Fruit fly (Drosophila melanogaster) whole organism, embryonic: ENCODE data around the gene CG12241.

ENCODE experiments used
- Atf3 ChIP-seq: fragments of 200-800 bp; sonication (Bioruptor generic); optimal IDR thresholded peaks from 3 replicates; lab custom pipeline; 2016; ENCODE audit warnings: missing biosample characterization, missing genetic modification characterization
- Atf6 ChIP-seq: fragments of 200-800 bp; sonication (Bioruptor generic); IDR thresholded peaks from 2 replicates; pipeline ENCODE4 v1.3.6; 2022; ENCODE audit warnings: missing biosample characterization, missing genetic modification characterization
- B-H2 ChIP-seq: fragments of 200-800 bp; sonication (Bioruptor generic); optimal IDR thresholded peaks from 2 replicates; lab custom pipeline; 2018; ENCODE audit warnings: missing biosample characterization, mild to moderate bottlenecking, missing genetic modification characterization
- BEAF-32 ChIP-seq: fragments of 200-800 bp; sonication (Bioruptor generic); optimal IDR thresholded peaks from 3 replicates; lab custom pipeline; 2017; ENCODE audit warnings: missing biosample characterization, missing genetic modification characterization, mild to moderate bottlenecking, moderate library complexity, missing genetic modification reagents
- CG1024 ChIP-seq: fragments of 200-800 bp; sonication (Bioruptor generic); IDR thresholded peaks from 2 replicates; pipeline ENCODE4 v1.3.6; 2022; ENCODE audit warnings: missing biosample characterization, missing genetic modification characterization
- CG10366 ChIP-seq: fragments of 200-800 bp; sonication (Bioruptor generic); IDR thresholded peaks from 2 replicates; pipeline ENCODE4 v1.3.6; 2022; ENCODE audit warnings: missing biosample characterization, missing genetic modification characterization
- CG10431 ChIP-seq: fragments of 200-800 bp; sonication (Bioruptor generic); optimal IDR thresholded peaks from 3 replicates; lab custom pipeline; 2018; ENCODE audit warnings: missing biosample characterization, mild to moderate bottlenecking, missing genetic modification characterization
- CG10979 ChIP-seq: fragments of 200-800 bp; sonication (Bioruptor generic); optimal IDR thresholded peaks from 2 replicates; lab custom pipeline; 2018; ENCODE audit warnings: missing biosample characterization, mild to moderate bottlenecking, missing genetic modification characterization, moderate library complexity
- CG14860 ChIP-seq: fragments of 200-800 bp; sonication (Bioruptor generic); IDR thresholded peaks from 3 replicates; pipeline ENCODE4 v1.3.6; 2022; ENCODE audit warnings: missing biosample characterization, missing genetic modification characterization; ENCODE audit not compliant: partially characterized antibody
- CG2116 ChIP-seq: fragments of 200-800 bp; sonication (Bioruptor generic); optimal IDR thresholded peaks from 3 replicates; lab custom pipeline; 2018; ENCODE audit warnings: missing biosample characterization, mild to moderate bottlenecking, missing genetic modification characterization
- CG2202 ChIP-seq: fragments of 200-800 bp; sonication (Bioruptor generic); optimal IDR thresholded peaks from 2 replicates; lab custom pipeline; 2018; ENCODE audit warnings: missing biosample characterization, mild to moderate bottlenecking, missing genetic modification characterization
- CG32532 ChIP-seq: fragments of 200-800 bp; sonication (Bioruptor generic); IDR thresholded peaks from 2 replicates; pipeline ENCODE4 v1.3.6; 2022; ENCODE audit warnings: missing biosample characterization, missing genetic modification characterization
- CG3407 ChIP-seq: fragments of 200-800 bp; sonication (Bioruptor generic); optimal IDR thresholded peaks from 2 replicates; lab custom pipeline; 2018; ENCODE audit warnings: missing biosample characterization, mild to moderate bottlenecking, missing genetic modification characterization
- CG7357 ChIP-seq: fragments of 200-800 bp; sonication (Bioruptor generic); IDR thresholded peaks from 3 replicates; pipeline ENCODE4 v1.3.6; 2022; ENCODE audit warnings: missing biosample characterization, missing genetic modification characterization
- CG7786 ChIP-seq: fragments of 200-800 bp; sonication (Bioruptor generic); optimal IDR thresholded peaks from 2 replicates; lab custom pipeline; 2016; ENCODE audit warnings: missing biosample characterization, missing genetic modification characterization
- CG8765 ChIP-seq: fragments of 200-800 bp; sonication (Bioruptor generic); IDR thresholded peaks from 2 replicates; pipeline ENCODE4 v1.3.6; 2022; ENCODE audit warnings: missing biosample characterization, missing genetic modification characterization
- CG9797 ChIP-seq: fragments of 200-800 bp; sonication (Bioruptor generic); optimal IDR thresholded peaks from 3 replicates; lab custom pipeline; 2018; ENCODE audit warnings: missing biosample characterization, mild to moderate bottlenecking, missing genetic modification characterization
- CG9932 ChIP-seq: fragments of 200-800 bp; sonication (Bioruptor generic); IDR thresholded peaks from 2 replicates; pipeline ENCODE4 v1.3.6; 2022; ENCODE audit warnings: missing biosample characterization, missing genetic modification characterization
- ERR ChIP-seq: fragments of 200-800 bp; sonication (Bioruptor generic); optimal IDR thresholded peaks from 2 replicates; lab custom pipeline; 2016; ENCODE audit warnings: missing biosample characterization, missing genetic modification characterization
- Fer1 ChIP-seq: fragments of 200-800 bp; sonication (Bioruptor generic); optimal IDR thresholded peaks from 2 replicates; lab custom pipeline; 2017; ENCODE audit warnings: missing biosample characterization, mild to moderate bottlenecking, missing genetic modification characterization
- H2.0 ChIP-seq: fragments of 200-800 bp; sonication (Bioruptor generic); IDR thresholded peaks from 2 replicates; pipeline ENCODE4 v1.3.6; 2022; ENCODE audit warnings: missing biosample characterization, missing genetic modification characterization
- Myb ChIP-seq: fragments of 200-800 bp; sonication (Bioruptor generic); optimal IDR thresholded peaks from 2 replicates; lab custom pipeline; 2016; ENCODE audit warnings: missing biosample characterization, missing genetic modification characterization
- NfI ChIP-seq: fragments of 200-800 bp; sonication (Bioruptor generic); optimal IDR thresholded peaks from 3 replicates; lab custom pipeline; 2018; ENCODE audit warnings: missing biosample characterization, mild to moderate bottlenecking, missing genetic modification characterization, moderate library complexity
- Oaz ChIP-seq: fragments of 200-800 bp; sonication (Bioruptor generic); IDR thresholded peaks from 2 replicates; pipeline ENCODE4 v1.3.6; 2022; ENCODE audit warnings: missing biosample characterization, missing genetic modification characterization
- Opbp ChIP-seq: fragments of 200-800 bp; sonication (Bioruptor generic); IDR thresholded peaks from 3 replicates; pipeline ENCODE4 v1.3.6; 2022; ENCODE audit warnings: missing biosample characterization, missing genetic modification characterization; ENCODE audit not compliant: partially characterized antibody
- Rfx ChIP-seq: fragments of 200-800 bp; sonication (Bioruptor generic); IDR thresholded peaks from 2 replicates; pipeline ENCODE4 v1.3.6; 2022; ENCODE audit warnings: missing biosample characterization, missing genetic modification characterization
- Tbp ChIP-seq: fragments of >200 bp; optimal IDR thresholded peaks from 2 replicates; lab custom pipeline; 2018; ENCODE audit warnings: missing biosample characterization, missing genetic modification characterization
- Xrp1 ChIP-seq: fragments of 200-800 bp; sonication (Bioruptor generic); IDR thresholded peaks from 2 replicates; pipeline ENCODE4 v1.3.6; 2022; ENCODE audit warnings: missing biosample characterization, missing genetic modification characterization
- ac ChIP-seq: fragments of 200-800 bp; sonication (Bioruptor generic); optimal IDR thresholded peaks from 3 replicates; lab custom pipeline; 2017; ENCODE audit warnings: missing biosample characterization, mild to moderate bottlenecking, missing genetic modification characterization
- ase ChIP-seq: fragments of 200-800 bp; sonication (Bioruptor generic); IDR thresholded peaks from 3 replicates; pipeline ENCODE4 v1.3.6; 2022; ENCODE audit warnings: missing biosample characterization, missing genetic modification characterization
- cas ChIP-seq: fragments of 200-800 bp; sonication (Bioruptor generic); IDR thresholded peaks from 2 replicates; pipeline ENCODE4 v1.3.6; 2022; ENCODE audit warnings: missing biosample characterization, missing genetic modification characterization
- crol ChIP-seq: fragments of 200-800 bp; sonication (Bioruptor generic); IDR thresholded peaks from 2 replicates; pipeline ENCODE4 v1.3.6; 2022; ENCODE audit warnings: missing biosample characterization, missing genetic modification characterization
- crp ChIP-seq, 2 experiments: fragments of 200-800 bp; sonication (Bioruptor generic); optimal IDR thresholded peaks; 2 replicates in 1 of 2; 3 replicates in 1 of 2; lab custom pipeline; 2017; ENCODE audit warnings: missing biosample characterization in 2 of 2, missing genetic modification characterization in 2 of 2, mild to moderate bottlenecking in 1 of 2, moderate library complexity in 1 of 2
- ems ChIP-seq: fragments of 200-800 bp; sonication (Bioruptor generic); optimal IDR thresholded peaks from 3 replicates; lab custom pipeline; 2016; ENCODE audit warnings: missing biosample characterization, missing genetic modification characterization
- en ChIP-seq: fragments of 200-800 bp; sonication (Bioruptor generic); optimal IDR thresholded peaks from 2 replicates; lab custom pipeline; 2016; ENCODE audit warnings: missing biosample characterization, missing genetic modification characterization
- gce ChIP-seq: fragments of 200-800 bp; sonication (Bioruptor generic); IDR thresholded peaks from 3 replicates; pipeline ENCODE4 v1.3.6; 2022; ENCODE audit warnings: missing biosample characterization, missing genetic modification characterization
- gro ChIP-seq: fragments of 200-800 bp; sonication (Bioruptor generic); optimal IDR thresholded peaks from 2 replicates; lab custom pipeline; 2016; ENCODE audit warnings: missing biosample characterization, missing genetic modification characterization
- gt ChIP-seq: fragments of 200-800 bp; sonication (Bioruptor generic); IDR thresholded peaks from 2 replicates; pipeline ENCODE4 v1.3.6; 2022; ENCODE audit warnings: missing biosample characterization, missing genetic modification characterization
- lbe ChIP-seq: fragments of 200-800 bp; sonication (Bioruptor generic); optimal IDR thresholded peaks from 2 replicates; lab custom pipeline; 2016; ENCODE audit warnings: missing biosample characterization, mild to moderate bottlenecking, missing genetic modification characterization
- nerfin-1 ChIP-seq: fragments of 200-800 bp; sonication (Bioruptor generic); optimal IDR thresholded peaks from 3 replicates; lab custom pipeline; 2019; ENCODE audit warnings: missing biosample characterization, mild to moderate bottlenecking, missing genetic modification characterization, moderate library complexity
- otp ChIP-seq: fragments of 200-800 bp; sonication (Bioruptor generic); IDR thresholded peaks from 3 replicates; pipeline ENCODE4, ENCODE4 v1.3.6; 2022; ENCODE audit warnings: missing biosample characterization, missing genetic modification characterization
- pnt ChIP-seq: fragments of 200-800 bp; sonication (Bioruptor generic); optimal IDR thresholded peaks from 3 replicates; lab custom pipeline; 2016; ENCODE audit warnings: missing biosample characterization, missing genetic modification characterization
- prd ChIP-seq, 3 experiments: fragments of >200 bp in 2 of 3; fragments of 200-800 bp in 1 of 3; sonication (Bioruptor generic) in 1 of 3; optimal IDR thresholded peaks in 2 of 3; IDR thresholded peaks in 1 of 3; 2 replicates in 2 of 3; 3 replicates in 1 of 3; pipeline versions ENCODE4 v1.3.6 to Lab custom; 2017 to 2022; ENCODE audit warnings: missing biosample characterization in 1 of 3, missing genetic modification characterization in 1 of 3
- pzg ChIP-seq: fragments of 200-800 bp; sonication (Bioruptor generic); optimal IDR thresholded peaks from 3 replicates; lab custom pipeline; 2018; ENCODE audit warnings: missing biosample characterization, mild to moderate bottlenecking, missing genetic modification characterization, moderate library complexity
- rib ChIP-seq: fragments of 200-800 bp; sonication (Bioruptor generic); IDR thresholded peaks from 2 replicates; pipeline ENCODE4 v1.3.6; 2022; ENCODE audit warnings: missing biosample characterization, missing genetic modification characterization
- sim ChIP-seq: fragments of 200-800 bp; sonication (Bioruptor generic); IDR thresholded peaks from 2 replicates; pipeline ENCODE4 v1.3.6; 2022; ENCODE audit warnings: missing biosample characterization, missing genetic modification characterization
- sob ChIP-seq: fragments of 200-800 bp; sonication (Bioruptor generic); IDR thresholded peaks from 2 replicates; pipeline ENCODE4 v1.3.6; 2022; ENCODE audit warnings: missing biosample characterization, missing genetic modification characterization
- zfh2 ChIP-seq: fragments of 200-800 bp; sonication (Bioruptor generic); optimal IDR thresholded peaks from 2 replicates; lab custom pipeline; 2016; ENCODE audit warnings: missing biosample characterization, missing genetic modification characterization

The CG12241 gene

DNA sequence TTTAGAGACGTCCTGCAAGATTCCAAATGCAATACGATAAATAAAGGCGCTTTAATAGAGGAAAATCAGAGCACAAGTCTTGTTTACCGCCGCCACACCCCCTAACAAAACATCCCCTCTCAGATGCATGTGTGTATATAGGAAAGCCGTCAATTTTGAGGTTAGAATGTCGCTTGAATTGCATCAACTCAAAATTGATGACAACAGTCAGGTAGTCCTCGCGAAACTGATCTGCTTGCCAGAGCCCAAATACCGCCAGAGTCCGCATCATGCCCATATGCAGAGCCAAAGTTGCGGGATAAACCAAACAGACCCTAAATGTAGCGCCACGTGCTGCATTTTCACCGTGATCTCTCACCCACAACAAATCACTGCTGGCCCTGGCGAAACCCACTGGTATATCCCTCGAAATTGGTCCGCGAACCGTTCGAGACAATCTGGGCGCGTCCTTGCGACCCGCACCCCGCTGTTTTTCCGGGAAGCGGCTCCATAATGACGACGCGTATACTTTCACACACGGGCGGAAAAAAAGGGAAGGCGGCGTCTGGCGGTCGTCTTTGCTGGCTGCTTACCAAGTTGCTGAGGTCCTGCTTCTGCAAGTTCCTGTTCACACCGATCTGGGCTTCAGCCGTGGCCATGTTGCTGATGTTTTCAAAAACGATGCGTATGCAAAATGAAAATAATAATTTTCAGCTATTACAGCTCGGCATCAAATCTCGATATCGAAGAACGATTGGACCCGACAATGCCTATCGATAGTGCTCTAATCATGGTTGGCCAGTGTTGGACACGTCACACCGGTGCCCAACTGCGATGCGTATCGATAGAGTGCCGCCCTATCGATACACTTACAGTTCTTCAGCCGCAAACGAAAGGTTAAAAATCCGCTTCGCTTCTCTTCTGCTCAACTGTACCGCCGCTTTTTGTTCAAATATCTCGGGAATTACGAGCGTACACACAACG is 43.9 kb downstream of the CG12241 start, which contains the start of the genes eIF2gamma and Set:
Gene eIF2gamma, minus strand, starts transcription at position 749 of the 963 bp plus-strand sequence.
Gene Set, plus strand, starts transcription at position 843 of the 963 bp plus-strand sequence.
- TF ChIP-seq CG3407 (GFP tag; lab: Kevin White, UChicago) (no peak), B-H2 (GFP tag; lab: Kevin White, UChicago) (peak; percentile 74), CG8765 (GFP tag; lab: Robert Waterston, UW) (peak; percentile 38; the same call in 1 of the 2 replicates), Atf6 (GFP tag; lab: Robert Waterston, UW) (0 out of 2 replicates have a peak, but pooled peaks have one; percentile 42), ERR (GFP tag; lab: Kevin White, UChicago) (peak; percentile 60), pzg (GFP tag; lab: Kevin White, UChicago) (peak; percentile 96), ac (GFP tag; lab: Kevin White, UChicago) (no peak), Rfx (peak; percentile 86), Opbp (GFP tag; lab: Robert Waterston, UW) (peak; percentile 98), CG10979 (tag; lab: Kevin White, UChicago) (peak; percentile 10), ems (peak; percentile 17), zfh2 (GFP tag; lab: Kevin White, UChicago) (peak; percentile 59), H2.0 (no peak), BEAF-32 (GFP tag; lab: Kevin White, UChicago) (peak; percentile 97), lbe (GFP tag; lab: Kevin White, UChicago) (peak; percentile 20), NfI (GFP tag; lab: Kevin White, UChicago) (no peak), CG7357 (no peak), Atf3 (peak; percentile 28), pnt (no peak), Tbp (peak; percentile 17), sim (GFP tag; lab: Robert Waterston, UW) (no peak), Fer1 (peak; percentile 20), gro (GFP tag; lab: Kevin White, UChicago) (peak; percentile 60), rib (GFP tag; lab: Robert Waterston, UW) (no peak), ase (GFP tag; lab: Robert Waterston, UW) (peak; percentile 18; the same call in 1 of the 3 replicates), CG14860 (GFP tag; lab: Robert Waterston, UW) (peak; percentile 96), CG9932 (GFP tag; lab: Robert Waterston, UW) (peak; percentile 87), CG10366 (GFP tag; lab: Robert Waterston, UW) (0 out of 2 replicates have a peak, but pooled peaks have one; percentile 28), sob (GFP tag; lab: Robert Waterston, UW) (peak; percentile 82), prd (optimal IDR thresholded peaks at IDR 0.05; lab: Kevin White, UChicago) (no peak), prd (GFP tag; IDR thresholded peaks at IDR 0.05; lab: Robert Waterston, UW) (peak; percentile 54; the same call in 2 of the 3 replicates), CG1024 (GFP tag; lab: Robert Waterston, UW) (peak; percentile 39; the same call in 1 of the 2 replicates), Myb (GFP tag; lab: Kevin White, UChicago) (peak; percentile 59), CG9797 (GFP tag; lab: Kevin White, UChicago) (peak; percentile 54), CG10431 (peak; percentile 15), CG2116 (peak; percentile 96), CG32532 (GFP tag; lab: Robert Waterston, UW) (peak; percentile 41; the same call in 1 of the 2 replicates), Xrp1 (GFP tag; lab: Robert Waterston, UW) (no peak), gce (GFP tag; lab: Robert Waterston, UW) (no peak), en (no peak), nerfin-1 (tag; lab: Kevin White, UChicago) (peak; percentile 58), gt (GFP tag; lab: Robert Waterston, UW) (no peak), CG2202 (no peak), Oaz (GFP tag; lab: Robert Waterston, UW) (no peak), otp (GFP tag; lab: Robert Waterston, UW) (0 out of 3 replicates have a peak, but pooled peaks have one; percentile 26), CG7786 (GFP tag; lab: Kevin White, UChicago) (peak; percentile 61), cas (0 out of 2 replicates have a peak, but pooled peaks have one; percentile 29), crp (GFP tag; optimal IDR thresholded peaks at IDR 0.05; lab: Kevin White, UChicago) (peak in 1 of 2 experiments; percentile 35), crol (GFP tag; lab: Robert Waterston, UW) (peak; percentile 61)
